Worm (Caenorhabditis elegans) whole organism, mixed stage, embryonic: ENCODE data around the gene lgc-31.

Experiments used
- blmp-1 ChIP-seq: fragments of 150-350 bp; optimal IDR thresholded peaks from 2 replicates; lab custom pipeline; 2014; ENCODE audit warnings: missing biosample characterization, missing genetic modification characterization
- elt-3 ChIP-seq: fragments of 150-350 bp; optimal IDR thresholded peaks from 2 replicates; lab custom pipeline; 2014; ENCODE audit warnings: missing biosample characterization, missing genetic modification characterization
- hlh-1 ChIP-seq: fragments of 150-350 bp; optimal IDR thresholded peaks from 2 replicates; lab custom pipeline; 2014; ENCODE audit warnings: missing biosample characterization, missing genetic modification reagents, missing genetic modification characterization
- pha-4 ChIP-seq: fragments of 150-350 bp; optimal IDR thresholded peaks from 2 replicates; lab custom pipeline; 2018; ENCODE audit warnings: missing biosample characterization, missing genetic modification reagents, missing genetic modification characterization

ce11 chrV:15566511-15567178 is 44.8 kb upstream of the lgc-31 start:
- TF ChIP-seq pha-4 = no peak
- TF ChIP-seq blmp-1 (tag; lab: Kevin White, UChicago) = no peak
- peak; percentile 12 for TF ChIP-seq hlh-1 (tag; lab: Kevin White, UChicago)
- TF ChIP-seq elt-3 (tag; lab: Kevin White, UChicago) = no peak
